Fruit fly (Drosophila melanogaster) whole organism, embryonic: ENCODE data around the gene MED27.

ENCODE experiments used
- Antp ChIP-seq: fragments of 200-800 bp; sonication (Bioruptor generic); optimal IDR thresholded peaks from 3 replicates; lab custom pipeline; 2016; ENCODE audit warnings: missing biosample characterization, missing genetic modification characterization
- Blimp-1 ChIP-seq: fragments of 200-800 bp; sonication (Bioruptor generic); optimal IDR thresholded peaks from 3 replicates; lab custom pipeline; 2018; ENCODE audit warnings: missing biosample characterization, missing genetic modification characterization, mild to moderate bottlenecking, moderate library complexity, missing genetic modification reagents
- CG10274 ChIP-seq: fragments of 200-800 bp; sonication (Bioruptor generic); optimal IDR thresholded peaks from 3 replicates; lab custom pipeline; 2017; ENCODE audit warnings: missing biosample characterization, mild to moderate bottlenecking, missing genetic modification characterization
- CG10431 ChIP-seq: fragments of 200-800 bp; sonication (Bioruptor generic); optimal IDR thresholded peaks from 3 replicates; lab custom pipeline; 2018; ENCODE audit warnings: missing biosample characterization, mild to moderate bottlenecking, missing genetic modification characterization
- CG11723 ChIP-seq: fragments of 200-800 bp; sonication (Bioruptor generic); optimal IDR thresholded peaks from 2 replicates; lab custom pipeline; 2017; ENCODE audit warnings: missing biosample characterization, mild to moderate bottlenecking, missing genetic modification characterization
- CG12236 ChIP-seq: fragments of 200-800 bp; sonication (Bioruptor generic); optimal IDR thresholded peaks from 2 replicates; lab custom pipeline; 2016; ENCODE audit warnings: missing biosample characterization, missing genetic modification characterization
- CG17359 ChIP-seq: fragments of 200-800 bp; sonication (Bioruptor generic); optimal IDR thresholded peaks from 3 replicates; lab custom pipeline; 2018; ENCODE audit warnings: missing biosample characterization, mild to moderate bottlenecking, missing genetic modification characterization, moderate library complexity
- CG17829 ChIP-seq: fragments of 200-800 bp; optimal IDR thresholded peaks from 2 replicates; lab custom pipeline; 2019; ENCODE audit warnings: missing biosample characterization, mild to moderate bottlenecking, missing genetic modification characterization, moderate library complexity
- CG17912 ChIP-seq: fragments of 200-800 bp; sonication (Bioruptor generic); optimal IDR thresholded peaks from 2 replicates; lab custom pipeline; 2018; ENCODE audit warnings: missing biosample characterization, mild to moderate bottlenecking, missing genetic modification characterization
- CG1832 ChIP-seq: fragments of 200-800 bp; sonication (Bioruptor generic); optimal IDR thresholded peaks from 2 replicates; lab custom pipeline; 2017; ENCODE audit warnings: missing biosample characterization, mild to moderate bottlenecking, missing genetic modification characterization, inconsistent platforms
- CG2202 ChIP-seq: fragments of 200-800 bp; sonication (Bioruptor generic); optimal IDR thresholded peaks from 2 replicates; lab custom pipeline; 2018; ENCODE audit warnings: missing biosample characterization, mild to moderate bottlenecking, missing genetic modification characterization
- CG2875 ChIP-seq: fragments of 200-800 bp; sonication (Bioruptor generic); optimal IDR thresholded peaks from 2 replicates; lab custom pipeline; 2017; ENCODE audit warnings: missing biosample characterization, mild to moderate bottlenecking, missing genetic modification characterization, missing genetic modification reagents
- CG32532 ChIP-seq: fragments of 200-800 bp; sonication (Bioruptor generic); IDR thresholded peaks from 2 replicates; pipeline ENCODE4 v1.3.6; 2022; ENCODE audit warnings: missing biosample characterization, missing genetic modification characterization
- CG32767 ChIP-seq: fragments of 200-800 bp; sonication (Bioruptor generic); IDR thresholded peaks from 2 replicates; pipeline ENCODE4 v1.3.6; 2022; ENCODE audit warnings: missing biosample characterization, missing genetic modification characterization
- CG4424 ChIP-seq: fragments of 200-800 bp; sonication (Bioruptor generic); optimal IDR thresholded peaks from 3 replicates; lab custom pipeline; 2016; ENCODE audit warnings: missing biosample characterization, missing genetic modification characterization
- CG5953 ChIP-seq: fragments of 200-800 bp; sonication (Bioruptor generic); IDR thresholded peaks from 2 replicates; pipeline ENCODE4 v1.3.6; 2022; ENCODE audit warnings: missing biosample characterization, missing genetic modification characterization
- CG6254 ChIP-seq: fragments of 200-800 bp; sonication (Bioruptor generic); optimal IDR thresholded peaks from 3 replicates; lab custom pipeline; 2017; ENCODE audit warnings: mild to moderate bottlenecking, missing biosample characterization, missing genetic modification reagents, missing genetic modification characterization
- CG6272 ChIP-seq: fragments of 200-800 bp; sonication (Bioruptor generic); IDR thresholded peaks from 2 replicates; pipeline ENCODE4 v1.3.6; 2022; ENCODE audit warnings: missing biosample characterization, missing genetic modification characterization
- CG7963 ChIP-seq: fragments of 200-800 bp; sonication (Bioruptor generic); IDR thresholded peaks from 3 replicates; pipeline ENCODE4 v1.3.6; 2022; ENCODE audit warnings: missing biosample characterization, missing genetic modification characterization; ENCODE audit not compliant: partially characterized antibody
- CG8290 ChIP-seq, 3 experiments: fragments of 200-800 bp; sonication (Bioruptor generic); optimal IDR thresholded peaks; 2 replicates each; lab custom pipeline; 2016 to 2019; ENCODE audit warnings: missing biosample characterization in 3 of 3, missing genetic modification characterization in 3 of 3, mild to moderate bottlenecking in 2 of 3, moderate library complexity in 1 of 3
- CG8359 ChIP-seq: fragments of 200-800 bp; sonication (Bioruptor generic); optimal IDR thresholded peaks from 2 replicates; lab custom pipeline; 2017; ENCODE audit warnings: missing biosample characterization, mild to moderate bottlenecking, missing genetic modification characterization, borderline replicate concordance
- CG8924 ChIP-seq: fragments of 200-800 bp; optimal IDR thresholded peaks from 3 replicates; lab custom pipeline; 2019; ENCODE audit warnings: missing biosample characterization, mild to moderate bottlenecking, missing genetic modification characterization, moderate library complexity
- Chrac-16 ChIP-seq: fragments of 200-800 bp; sonication (Bioruptor generic); optimal IDR thresholded peaks from 3 replicates; lab custom pipeline; 2016; ENCODE audit warnings: missing biosample characterization, missing genetic modification characterization
- Dad ChIP-seq: fragments of 200-800 bp; sonication (Bioruptor generic); optimal IDR thresholded peaks from 3 replicates; lab custom pipeline; 2016; ENCODE audit warnings: missing biosample characterization, missing genetic modification characterization
- Fer1 ChIP-seq: fragments of 200-800 bp; sonication (Bioruptor generic); optimal IDR thresholded peaks from 2 replicates; lab custom pipeline; 2017; ENCODE audit warnings: missing biosample characterization, mild to moderate bottlenecking, missing genetic modification characterization
- HmgD ChIP-seq: fragments of 200-800 bp; sonication (Bioruptor generic); optimal IDR thresholded peaks from 3 replicates; lab custom pipeline; 2016; ENCODE audit warnings: missing biosample characterization, missing genetic modification characterization
- Hsf ChIP-seq: fragments of 200-800 bp; sonication (Bioruptor generic); optimal IDR thresholded peaks from 3 replicates; lab custom pipeline; 2016; ENCODE audit warnings: missing biosample characterization, missing genetic modification characterization
- MESR4 ChIP-seq: fragments of 200-800 bp; sonication (Bioruptor generic); optimal IDR thresholded peaks from 2 replicates; lab custom pipeline; 2018; ENCODE audit warnings: missing biosample characterization, mild to moderate bottlenecking, missing genetic modification characterization, moderate library complexity
- Mes4 ChIP-seq: fragments of 200-800 bp; sonication (Bioruptor generic); optimal IDR thresholded peaks from 2 replicates; lab custom pipeline; 2016; ENCODE audit warnings: missing biosample characterization, missing genetic modification characterization
- NC2α ChIP-seq: fragments of 200-800 bp; sonication (Bioruptor generic); optimal IDR thresholded peaks from 2 replicates; lab custom pipeline; 2016; ENCODE audit warnings: missing biosample characterization, missing genetic modification characterization
- PHDP ChIP-seq: fragments of 200-800 bp; sonication (Bioruptor generic); optimal IDR thresholded peaks from 3 replicates; lab custom pipeline; 2018; ENCODE audit warnings: missing biosample characterization, mild to moderate bottlenecking, missing genetic modification characterization, moderate library complexity
- Ptx1 ChIP-seq: fragments of 200-800 bp; sonication (Bioruptor generic); IDR thresholded peaks from 2 replicates; pipeline ENCODE4 v1.3.6; 2022; ENCODE audit warnings: missing biosample characterization, missing genetic modification characterization
- br ChIP-seq: fragments of >200 bp; optimal IDR thresholded peaks from 2 replicates; lab custom pipeline; 2017
- chn ChIP-seq: fragments of 200-800 bp; sonication (Bioruptor generic); optimal IDR thresholded peaks from 2 replicates; lab custom pipeline; 2016; ENCODE audit warnings: missing biosample characterization, missing genetic modification characterization
- ci ChIP-seq: fragments of 200-800 bp; sonication (Bioruptor generic); IDR thresholded peaks from 3 replicates; pipeline ENCODE4 v1.3.6; 2022; ENCODE audit warnings: missing biosample characterization, missing genetic modification characterization
- dmrt11E ChIP-seq: fragments of 200-800 bp; sonication (Bioruptor generic); optimal IDR thresholded peaks from 3 replicates; lab custom pipeline; 2018; ENCODE audit warnings: missing biosample characterization, mild to moderate bottlenecking, missing genetic modification characterization, moderate library complexity
- dmrt99B ChIP-seq: fragments of 200-800 bp; sonication (Bioruptor generic); optimal IDR thresholded peaks from 2 replicates; lab custom pipeline; 2018; ENCODE audit warnings: missing biosample characterization, mild to moderate bottlenecking, missing genetic modification characterization, moderate library complexity
- fu2 ChIP-seq: fragments of 200-800 bp; sonication (Bioruptor generic); optimal IDR thresholded peaks from 2 replicates; lab custom pipeline; 2016; ENCODE audit warnings: missing biosample characterization, missing genetic modification characterization
- gsb ChIP-seq: fragments of 200-800 bp; sonication (Bioruptor generic); IDR thresholded peaks from 2 replicates; pipeline ENCODE4 v1.3.6; 2022; ENCODE audit warnings: missing biosample characterization, missing genetic modification characterization
- hkb ChIP-seq, 2 experiments: fragments of 200-800 bp in 1 of 2; fragments of >200 bp in 1 of 2; sonication (Bioruptor generic) in 1 of 2; IDR thresholded peaks in 1 of 2; optimal IDR thresholded peaks in 1 of 2; 2 replicates each; pipeline versions ENCODE4 v1.3.6 to Lab custom; 2017 to 2022; ENCODE audit warnings: missing biosample characterization in 1 of 2, missing genetic modification characterization in 1 of 2
- inv ChIP-seq: fragments of 200-800 bp; sonication (Bioruptor generic); IDR thresholded peaks from 2 replicates; pipeline ENCODE4 v1.3.6; 2022; ENCODE audit warnings: missing biosample characterization, missing genetic modification characterization; ENCODE audit not compliant: partially characterized antibody
- lilli ChIP-seq: fragments of 200-800 bp; sonication (Bioruptor generic); optimal IDR thresholded peaks from 3 replicates; lab custom pipeline; 2016; ENCODE audit warnings: missing biosample characterization, missing genetic modification characterization
- org-1 ChIP-seq: fragments of 200-800 bp; sonication (Bioruptor generic); optimal IDR thresholded peaks from 2 replicates; lab custom pipeline; 2017; ENCODE audit warnings: missing biosample characterization, missing genetic modification characterization
- otp ChIP-seq: fragments of 200-800 bp; sonication (Bioruptor generic); IDR thresholded peaks from 3 replicates; pipeline ENCODE4, ENCODE4 v1.3.6; 2022; ENCODE audit warnings: missing biosample characterization, missing genetic modification characterization
- rib ChIP-seq: fragments of 200-800 bp; sonication (Bioruptor generic); IDR thresholded peaks from 2 replicates; pipeline ENCODE4 v1.3.6; 2022; ENCODE audit warnings: missing biosample characterization, missing genetic modification characterization
- sim ChIP-seq: fragments of 200-800 bp; sonication (Bioruptor generic); IDR thresholded peaks from 2 replicates; pipeline ENCODE4 v1.3.6; 2022; ENCODE audit warnings: missing biosample characterization, missing genetic modification characterization
- sima ChIP-seq: fragments of 200-800 bp; sonication (Bioruptor generic); optimal IDR thresholded peaks from 2 replicates; lab custom pipeline; 2016; ENCODE audit warnings: missing biosample characterization, missing genetic modification characterization
- tx ChIP-seq: fragments of 200-800 bp; sonication (Bioruptor generic); optimal IDR thresholded peaks from 2 replicates; lab custom pipeline; 2016; ENCODE audit warnings: missing biosample characterization, missing genetic modification characterization

The MED27 gene

DNA sequence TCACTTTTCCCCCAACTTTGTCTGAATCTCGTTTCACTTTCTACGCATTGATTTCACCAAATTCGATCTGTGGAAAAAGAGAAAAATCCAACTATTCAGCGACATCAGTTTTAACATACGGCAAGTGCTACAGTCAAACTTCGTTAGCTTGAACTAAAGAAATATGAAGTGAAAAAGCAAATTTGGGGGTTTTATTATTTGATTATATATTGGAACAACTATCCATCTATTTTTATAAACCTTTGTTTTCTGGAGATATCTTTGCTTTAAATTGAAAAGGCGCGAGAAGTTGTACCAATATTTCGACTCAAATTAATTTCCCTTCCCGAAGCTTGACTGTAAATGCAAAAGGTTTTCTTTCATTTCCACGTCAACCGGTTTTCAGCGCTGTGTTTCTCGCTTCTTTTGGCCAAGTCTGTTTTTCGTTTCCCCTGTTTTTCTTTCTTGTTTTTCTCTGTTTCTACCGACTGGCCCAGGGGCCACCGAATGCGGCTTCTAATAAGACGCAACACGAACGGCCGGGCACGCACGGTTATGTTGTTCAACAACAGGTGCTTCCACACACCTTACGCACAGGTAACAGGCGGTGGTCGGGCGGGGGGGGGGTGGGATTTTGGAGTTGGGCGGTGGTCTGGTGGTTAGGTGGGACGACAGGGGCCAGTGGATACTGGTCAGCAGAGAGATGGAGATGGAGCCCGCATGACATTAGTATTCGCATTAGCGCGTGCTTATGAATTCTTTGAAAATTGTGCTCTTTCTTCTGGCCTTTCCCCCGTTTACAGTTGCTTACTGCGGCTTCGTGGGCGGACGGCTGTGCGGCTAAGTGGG is 28.2 kb downstream of the MED27 start (continued):
- TF ChIP-seq Fer1 (GFP tag; lab: Kevin White, UChicago) (peak; percentile 54), ci (GFP tag; lab: Robert Waterston, UW) (peak; percentile 74), sima (GFP tag; lab: Kevin White, UChicago) (peak; percentile 1), dmrt11E (tag; lab: Kevin White, UChicago) (peak; percentile 75), CG12236 (peak; percentile 2), Ptx1 (GFP tag; lab: Robert Waterston, UW) (peak; percentile 50), Chrac-16 (peak; percentile 48), CG2875 (GFP tag; lab: Kevin White, UChicago) (peak; percentile 59), tx (GFP tag; lab: Kevin White, UChicago) (no peak), CG7963 (GFP tag; lab: Robert Waterston, UW) (no peak), CG17912 (no peak), br (lab: Kevin White, UChicago) (no peak), org-1 (GFP tag; lab: Kevin White, UChicago) (peak; percentile 35), fu2 (GFP tag; lab: Kevin White, UChicago) (no peak), CG6272 (GFP tag; lab: Robert Waterston, UW) (no peak), CG8290 (GFP tag; optimal IDR thresholded peaks at IDR 0.05; lab: Kevin White, UChicago) (peak; percentile 35), CG8290 (tag; optimal IDR thresholded peaks at IDR 0.05; lab: Kevin White, UChicago) (no peak), NC2α (no peak), Mes4 (GFP tag; lab: Kevin White, UChicago) (peak; percentile 56), hkb (optimal IDR thresholded peaks at IDR 0.05; lab: Kevin White, UChicago) (no peak), hkb (GFP tag; IDR thresholded peaks at IDR 0.05; lab: Robert Waterston, UW) (peak; percentile 74), Blimp-1 (GFP tag; lab: Kevin White, UChicago) (peak; percentile 92), CG5953 (GFP tag; lab: Robert Waterston, UW) (peak; percentile 77), CG6254 (peak; percentile 44), PHDP (tag; lab: Kevin White, UChicago) (no peak), rib (GFP tag; lab: Robert Waterston, UW) (no peak), chn (GFP tag; lab: Kevin White, UChicago) (peak; percentile 33), lilli (GFP tag; lab: Kevin White, UChicago) (peak; percentile 56), CG32767 (GFP tag; lab: Robert Waterston, UW) (peak; percentile 66; the same call in 1 of the 2 replicates), CG17359 (tag; lab: Kevin White, UChicago) (peak; percentile 77), inv (no peak), CG8924 (tag; lab: Kevin White, UChicago) (peak; percentile 60), CG1832 (GFP tag; lab: Kevin White, UChicago) (no peak), dmrt99B (tag; lab: Kevin White, UChicago) (peak; percentile 83), gsb (GFP tag; lab: Robert Waterston, UW) (no peak), CG11723 (GFP tag; lab: Kevin White, UChicago) (peak; percentile 49), CG4424 (GFP tag; lab: Kevin White, UChicago) (peak; percentile 63), Hsf (GFP tag; lab: Kevin White, UChicago) (peak; percentile 59), otp (GFP tag; lab: Robert Waterston, UW) (0 out of 3 replicates have a peak, but pooled peaks have one; percentile 16), CG10274 (GFP tag; lab: Kevin White, UChicago) (no peak), CG32532 (GFP tag; lab: Robert Waterston, UW) (no peak), sim (GFP tag; lab: Robert Waterston, UW) (no peak), CG2202 (tag; lab: Kevin White, UChicago) (peak; percentile 59), Antp (GFP tag; lab: Kevin White, UChicago) (peak; percentile 15), MESR4 (GFP tag; lab: Kevin White, UChicago) (no peak), CG17829 (tag; lab: Kevin White, UChicago) (peak; percentile 76), HmgD (no peak), CG8359 (GFP tag; lab: Kevin White, UChicago) (peak; percentile 11), Dad (peak; percentile 22), CG10431 (peak; percentile 31)
